Fruit fly (Drosophila melanogaster) whole organism: ENCODE measurements around the gene CG31445.

Experiments used
- CG8478 ChIP-seq: fragments of >200 bp; optimal IDR thresholded peaks from 2 replicates; lab custom pipeline; 2018; ENCODE audit warnings: inconsistent platforms
- EcR ChIP-seq, 2 experiments: fragments of >200 bp; optimal IDR thresholded peaks; 2 replicates each; lab custom pipeline; 2017; ENCODE audit warnings: missing biosample characterization in 2 of 2, missing genetic modification characterization in 2 of 2, missing genetic modification reagents in 2 of 2
- pan ChIP-seq: fragments of >200 bp; optimal IDR thresholded peaks from 2 replicates; lab custom pipeline; 2017
- psq ChIP-seq: fragments of >200 bp; optimal IDR thresholded peaks from 2 replicates; lab custom pipeline; 2017
- usp ChIP-seq: fragments of >200 bp; optimal IDR thresholded peaks from 2 replicates; lab custom pipeline; 2017; ENCODE audit warnings: missing biosample characterization, missing genetic modification characterization, mixed read lengths

- no peak for TF ChIP-seq pan (lab: Kevin White, UChicago)
- TF ChIP-seq psq (lab: Kevin White, UChicago) = no peak
- no peak for TF ChIP-seq EcR (GFP tag; optimal IDR thresholded peaks at IDR 0.05; lab: Kevin White, UChicago)
- TF ChIP-seq usp (GFP tag; lab: Kevin White, UChicago) = no peak
- TF ChIP-seq CG8478 = no peak
Observed at dm6 chr3R:29216484-29216863, 28.2 kb downstream of the CG31445 start.
